Worm (Caenorhabditis elegans): ENCODE data around the gene hex-1.

Gene hex-1

DNA sequence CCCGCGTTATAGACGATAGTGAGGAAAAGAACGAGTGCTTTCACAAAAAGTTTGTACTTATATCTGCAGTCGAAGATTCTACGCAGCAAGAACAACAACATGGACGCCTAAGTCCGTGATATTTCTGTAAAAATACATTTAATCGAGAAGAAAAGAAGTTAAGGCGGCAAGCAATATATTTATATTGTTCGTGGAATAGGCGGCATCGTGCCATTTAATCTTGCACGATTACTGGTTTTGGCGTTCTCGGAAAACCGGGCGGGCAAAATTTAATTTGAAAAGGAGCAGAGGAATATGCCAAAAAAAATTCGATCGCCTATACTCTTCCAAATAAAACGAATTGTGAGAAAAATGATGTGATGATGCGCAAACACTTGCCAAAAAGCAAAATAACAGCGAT is 26.0 kb downstream of the hex-1 start, which contains the start of gene AH9.1:
TSS of gene AH9.1 (minus strand) at position 101 of the 400 bp plus-strand sequence.
- TF ChIP-seq ces-1 (GFP tag; optimal IDR thresholded peaks at IDR 0.05) (no peak), pha-4 (tag; optimal IDR thresholded peaks at IDR 0.05) (no peak), M03D4.4 (tag; optimal IDR thresholded peaks at IDR 0.05) (no peak), cnd-1 (tag; optimal IDR thresholded peaks at IDR 0.05) (no peak), lsy-2 (tag; optimal IDR thresholded peaks at IDR 0.05) (no peak), lin-32 (GFP tag; optimal IDR thresholded peaks at IDR 0.05) (no peak), ham-2 (GFP tag; optimal IDR thresholded peaks at IDR 0.05) (no peak), ceh-39 (tag; optimal IDR thresholded peaks at IDR 0.05) (no peak), nhr-28 (tag; optimal IDR thresholded peaks at IDR 0.05) (no peak), flh-1 (GFP tag; optimal IDR thresholded peaks at IDR 0.05) (no peak), blmp-1 (tag; optimal IDR thresholded peaks at IDR 0.05) (no peak), elt-3 (tag; optimal IDR thresholded peaks at IDR 0.05) (no peak), mab-5 (tag; optimal IDR thresholded peaks at IDR 0.05) (no peak), unc-120 (tag; optimal IDR thresholded peaks at IDR 0.05; ENCODE audit: poor library complexity, severe bottlenecking) (no peak)

DNA sequence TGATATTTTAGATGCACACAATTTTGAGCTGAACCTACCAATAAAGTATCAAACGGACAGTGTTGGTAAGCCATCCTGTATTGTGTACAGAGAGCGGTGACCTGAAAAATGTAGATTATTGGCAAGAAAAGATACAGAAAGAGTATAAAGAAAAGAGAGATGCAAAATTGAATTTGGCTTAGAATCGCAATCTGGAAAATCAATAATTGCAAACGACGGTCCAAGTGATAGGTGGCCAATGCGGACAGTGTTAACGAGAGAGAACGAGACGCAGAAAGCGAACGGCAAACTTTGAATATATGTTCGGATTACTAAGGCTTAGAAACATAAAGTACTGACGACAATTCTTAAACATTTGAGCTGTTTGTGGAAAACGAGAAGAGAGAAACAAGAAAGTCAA is 37.1 kb downstream of the hex-1 start, which contains the start of gene crn-4:
TSS of gene crn-4 (minus strand) at position 101 of the 400 bp plus-strand sequence.
- TF ChIP-seq ceh-43 (GFP tag; optimal IDR thresholded peaks at IDR 0.05) = no peak
- no peak for TF ChIP-seq ztf-11 (tag; optimal IDR thresholded peaks at IDR 0.05)
- TF ChIP-seq nhr-237 (tag; optimal IDR thresholded peaks at IDR 0.05) = no peak
- TF ChIP-seq pha-4 (tag; optimal IDR thresholded peaks at IDR 0.05) = no peak
- TF ChIP-seq ceh-39 (tag; optimal IDR thresholded peaks at IDR 0.05) = no peak
- TF ChIP-seq nhr-76 (tag; optimal IDR thresholded peaks at IDR 0.05) = no peak
- TF ChIP-seq hlh-1 (tag; optimal IDR thresholded peaks at IDR 0.05) = no peak
- TF ChIP-seq cnd-1 (tag; optimal IDR thresholded peaks at IDR 0.05) = no peak
- no peak for TF ChIP-seq flh-1 (GFP tag; optimal IDR thresholded peaks at IDR 0.05)
- no peak for TF ChIP-seq nhr-28 (tag; optimal IDR thresholded peaks at IDR 0.05)

DNA sequence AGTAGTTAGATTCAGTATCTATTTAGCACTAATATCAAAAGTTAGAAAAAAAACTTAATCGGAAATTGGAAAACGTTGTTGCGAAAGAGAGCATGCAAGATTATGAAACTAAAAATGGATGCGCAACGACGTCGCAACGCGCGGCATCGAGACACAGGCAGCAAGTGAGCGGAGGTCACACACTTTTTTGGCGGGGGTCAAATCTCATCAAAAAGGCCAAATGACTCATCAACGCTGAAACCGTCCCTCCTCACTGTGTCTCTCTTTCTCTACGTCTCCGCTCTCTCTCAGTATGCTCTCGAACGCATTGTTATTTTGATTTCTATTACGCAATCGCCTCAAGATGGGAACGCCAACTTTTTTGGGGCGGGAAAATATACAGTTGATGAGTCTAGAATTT is 37.5 kb downstream of the hex-1 start:
- TF ChIP-seq nhr-2 (tag; optimal IDR thresholded peaks at IDR 0.05) = peak; percentile 91
- TF ChIP-seq zip-8 (tag; optimal IDR thresholded peaks at IDR 0.05) = peak; percentile 44
- TF ChIP-seq ham-2 (GFP tag; optimal IDR thresholded peaks at IDR 0.05) = no peak

DNA sequence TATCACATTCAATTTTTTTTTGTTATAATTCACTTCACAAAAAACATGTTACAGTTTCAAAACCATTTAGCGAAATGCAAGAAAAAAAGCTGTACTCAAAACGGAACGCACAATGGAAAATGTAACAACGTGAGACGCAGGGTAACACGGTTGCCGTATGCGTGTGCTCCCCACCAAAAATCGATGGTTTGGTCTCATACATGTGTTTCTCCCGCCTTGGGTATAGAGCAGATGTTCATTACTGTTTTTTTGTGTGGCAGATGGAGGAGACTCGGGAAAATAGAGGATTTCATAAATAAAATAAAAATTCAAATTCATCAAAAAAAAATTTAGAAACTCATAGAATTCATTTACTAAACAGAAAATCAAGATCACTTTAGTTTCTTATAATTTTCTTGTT is 40.1 kb downstream of the hex-1 start, which contains the start of gene AH9.3:
TSS of gene AH9.3 (minus strand) at position 101 of the 400 bp plus-strand sequence.
- TF ChIP-seq unc-62 (GFP tag; optimal IDR thresholded peaks at IDR 0.05) (no peak), zip-8 (tag; optimal IDR thresholded peaks at IDR 0.05) (no peak), nhr-28 (tag; optimal IDR thresholded peaks at IDR 0.05) (no peak), mls-2 (tag; optimal IDR thresholded peaks at IDR 0.05) (no peak), tbx-8 (GFP tag; optimal IDR thresholded peaks at IDR 0.05) (no peak), elt-3 (tag; optimal IDR thresholded peaks at IDR 0.05) (no peak), ceh-39 (tag; optimal IDR thresholded peaks at IDR 0.05) (no peak), drap-1 (GFP tag; optimal IDR thresholded peaks at IDR 0.05) (no peak), blmp-1 (tag; optimal IDR thresholded peaks at IDR 0.05) (no peak)

DNA sequence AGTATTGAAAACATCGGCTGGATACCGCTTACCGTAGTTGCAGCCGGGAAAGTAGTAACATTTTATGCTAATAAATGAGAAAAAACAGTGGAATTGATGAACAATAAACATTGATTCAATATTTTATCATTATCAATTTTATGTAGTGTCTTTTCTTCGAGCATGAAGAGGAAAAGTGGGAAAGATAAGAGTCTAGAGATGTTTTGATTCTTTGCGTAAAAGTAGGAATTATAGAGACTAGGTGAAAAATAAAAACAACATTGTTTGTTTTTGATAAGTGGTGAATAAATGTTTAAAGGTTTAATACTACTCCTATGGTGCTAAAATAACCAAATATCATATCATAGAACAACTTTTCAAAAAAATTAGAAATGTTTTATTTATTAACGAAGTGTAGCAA is 41.5 kb downstream of the hex-1 start:
- TF ChIP-seq blmp-1 (tag; optimal IDR thresholded peaks at IDR 0.05) (no peak), nhr-2 (tag; optimal IDR thresholded peaks at IDR 0.05) (no peak), bed-3 (GFP tag; optimal IDR thresholded peaks at IDR 0.05) (no peak), mls-2 (tag; optimal IDR thresholded peaks at IDR 0.05) (no peak), ces-1 (GFP tag; optimal IDR thresholded peaks at IDR 0.05) (no peak), elt-3 (tag; optimal IDR thresholded peaks at IDR 0.05) (no peak), ceh-43 (GFP tag; optimal IDR thresholded peaks at IDR 0.05) (no peak), ztf-11 (tag; optimal IDR thresholded peaks at IDR 0.05) (no peak), zip-8 (tag; optimal IDR thresholded peaks at IDR 0.05) (no peak), unc-62 (GFP tag; optimal IDR thresholded peaks at IDR 0.05) (no peak), unc-120 (tag; optimal IDR thresholded peaks at IDR 0.05; ENCODE audit: poor library complexity, severe bottlenecking) (no peak), ham-2 (GFP tag; optimal IDR thresholded peaks at IDR 0.05) (no peak), nhr-12 (tag; optimal IDR thresholded peaks at IDR 0.05) (no peak), sptf-1 (tag; optimal IDR thresholded peaks at IDR 0.05) (no peak), mep-1 (tag; optimal IDR thresholded peaks at IDR 0.05) (no peak), ceh-39 (tag; optimal IDR thresholded peaks at IDR 0.05) (no peak), snpc-4 (tag; optimal IDR thresholded peaks at IDR 0.05) (no peak), lsy-2 (tag; optimal IDR thresholded peaks at IDR 0.05) (no peak), nhr-237 (tag; optimal IDR thresholded peaks at IDR 0.05) (no peak)

DNA sequence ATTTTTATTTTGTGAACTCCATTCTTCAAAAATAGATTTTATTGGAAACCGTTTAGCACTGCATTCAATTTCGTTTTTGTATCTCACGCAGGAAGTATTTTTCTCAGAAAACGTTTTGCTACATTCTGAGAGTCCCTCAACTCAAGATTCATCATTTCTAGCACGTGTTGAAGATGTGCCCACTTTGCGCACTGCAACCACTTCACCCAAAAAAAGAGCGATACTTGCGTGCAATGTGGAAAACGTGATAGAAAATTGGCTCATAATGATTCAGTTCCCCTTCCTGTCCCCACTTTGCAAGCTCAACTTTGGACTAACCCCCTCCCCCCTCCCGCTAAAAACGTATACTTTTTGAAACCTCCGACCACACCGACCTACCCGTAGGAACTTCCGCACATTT is 44.1 kb downstream of the hex-1 start:
- TF ChIP-seq ceh-43 (GFP tag; optimal IDR thresholded peaks at IDR 0.05) = no peak
- no peak for TF ChIP-seq unc-62 (GFP tag; optimal IDR thresholded peaks at IDR 0.05)
- no peak for TF ChIP-seq nhr-12 (tag; optimal IDR thresholded peaks at IDR 0.05)
- TF ChIP-seq snpc-4 (tag; optimal IDR thresholded peaks at IDR 0.05) = no peak
- no peak for TF ChIP-seq lsy-2 (tag; optimal IDR thresholded peaks at IDR 0.05)
- TF ChIP-seq cnd-1 (tag; optimal IDR thresholded peaks at IDR 0.05) = no peak
